Fruit fly (Drosophila melanogaster): ENCODE measurements around the gene disco-r.

The disco-r gene

dm6 chrX:16085865-16086592, 62.7 kb downstream of the disco-r start (continued):
- TF ChIP-seq Fer2 (tag; optimal IDR thresholded peaks at IDR 0.05) (no peak), CG7928 (GFP tag; optimal IDR thresholded peaks at IDR 0.05) (no peak), CG4424 (GFP tag; optimal IDR thresholded peaks at IDR 0.05) (peak; percentile 30), Fer1 (GFP tag; optimal IDR thresholded peaks at IDR 0.05) (peak; percentile 56), CG16863 (GFP tag; optimal IDR thresholded peaks at IDR 0.05) (peak; percentile 10), row (GFP tag; IDR thresholded peaks at IDR 0.05) (peak; percentile 65; the same call in 2 of the 3 replicates), onecut (GFP tag; IDR thresholded peaks at IDR 0.05) (peak; percentile 16; the same call in 1 of the 2 replicates), CG10209 (GFP tag; optimal IDR thresholded peaks at IDR 0.05) (peak; percentile 6), sens (GFP tag) (peak; percentile 82), run (tag; optimal IDR thresholded peaks at IDR 0.05) (no peak), sob (GFP tag; IDR thresholded peaks at IDR 0.05) (0 out of 2 replicates have a peak, but pooled peaks have one; percentile 6), CG31388 (GFP tag; optimal IDR thresholded peaks at IDR 0.05) (no peak)

dm6 chrX:16082932-16083331, 65.8 kb downstream of the disco-r start, which contains the start of gene CG8958:
Gene CG8958, plus strand, starts transcription at chrX:16083232.
- TF ChIP-seq prd (optimal IDR thresholded peaks at IDR 0.05) (no peak), prd (GFP tag; IDR thresholded peaks at IDR 0.05) (no peak), Dbx (GFP tag; IDR thresholded peaks at IDR 0.05) (no peak), CG33213 (GFP tag; optimal IDR thresholded peaks at IDR 0.05) (no peak), Dek (tag; optimal IDR thresholded peaks at IDR 0.05) (no peak), Ssrp (tag; optimal IDR thresholded peaks at IDR 0.05) (no peak), sens (GFP tag) (peak; percentile 12), CG9797 (GFP tag; optimal IDR thresholded peaks at IDR 0.05) (no peak), Nf-YC (tag; optimal IDR thresholded peaks at IDR 0.05) (no peak), CG8765 (GFP tag; IDR thresholded peaks at IDR 0.05) (no peak)

dm6 chrX:16073375-16073982, 75.3 kb downstream of the disco-r start, which contains the start of gene Nipsnap:
Gene Nipsnap, minus strand, starts transcription at chrX:16073568.
- TF ChIP-seq E2f2 (GFP tag; IDR thresholded peaks at IDR 0.05) (peak; percentile 60), trh (GFP tag; optimal IDR thresholded peaks at IDR 0.05) (no peak), Sin3A (optimal IDR thresholded peaks at IDR 0.05) (peak; percentile 61), insv (GFP tag; optimal IDR thresholded peaks at IDR 0.05) (no peak), CG7372 (GFP tag; IDR thresholded peaks at IDR 0.05) (no peak), CG31388 (GFP tag; optimal IDR thresholded peaks at IDR 0.05) (no peak), Opbp (GFP tag; IDR thresholded peaks at IDR 0.05; ENCODE audit: partially characterized antibody) (peak; percentile 98), HmgZ (tag; optimal IDR thresholded peaks at IDR 0.05) (peak; percentile 18), HLH4C (GFP tag; IDR thresholded peaks at IDR 0.05; ENCODE audit: partially characterized antibody) (peak; percentile 98), mld (GFP tag; IDR thresholded peaks at IDR 0.05; ENCODE audit: partially characterized antibody) (peak; percentile 98), CG13894 (tag; optimal IDR thresholded peaks at IDR 0.05) (no peak), Xbp1 (GFP tag; optimal IDR thresholded peaks at IDR 0.05) (no peak), Drgx (GFP tag; IDR thresholded peaks at IDR 0.05) (no peak), danr (GFP tag; IDR thresholded peaks at IDR 0.05) (no peak), CG4854 (GFP tag; optimal IDR thresholded peaks at IDR 0.05) (no peak), CG17186 (GFP tag; optimal IDR thresholded peaks at IDR 0.05) (peak; percentile 14), Nf-YC (tag; optimal IDR thresholded peaks at IDR 0.05) (peak; percentile 20), CG30020 (tag; optimal IDR thresholded peaks at IDR 0.05) (peak; percentile 50), br (optimal IDR thresholded peaks at IDR 0.05) (no peak), Sry-δ (GFP tag; optimal IDR thresholded peaks at IDR 0.05) (peak; percentile 93), CG33213 (GFP tag; optimal IDR thresholded peaks at IDR 0.05) (peak; percentile 1), phol (tag; optimal IDR thresholded peaks at IDR 0.05) (peak; percentile 69), Ets65A (GFP tag) (peak; percentile 82), CG32532 (GFP tag; IDR thresholded peaks at IDR 0.05) (no peak), CG11560 (tag; IDR thresholded peaks at IDR 0.05) (peak; percentile 88; the same call in 1 of the 3 replicates), CG15601 (tag; optimal IDR thresholded peaks at IDR 0.05) (no peak), CG7963 (GFP tag; IDR thresholded peaks at IDR 0.05; ENCODE audit: partially characterized antibody) (peak; percentile 98), CG10209 (GFP tag; optimal IDR thresholded peaks at IDR 0.05) (no peak), trem (tag; optimal IDR thresholded peaks at IDR 0.05) (peak; percentile 51), Myb (GFP tag; optimal IDR thresholded peaks at IDR 0.05) (peak; percentile 97)

All from whole organism, embryonic.